Worm (Caenorhabditis elegans) whole organism, L4 larva: ENCODE measurements around the gene Y105C5B.1413.

Experiments
- D1046.2 ChIP-seq: fragments of 200-800 bp; sonication (Bioruptor generic); IDR thresholded peaks from 2 replicates; pipeline ENCODE4 v1.3.6; 2022; ENCODE audit warnings: missing genetic modification characterization, missing compliant biosample characterization
- R02D3.7 ChIP-seq: fragments of 150-350 bp; sonication (generic microtip); optimal IDR thresholded peaks from 3 replicates; lab custom pipeline; 2014; ENCODE audit warnings: missing biosample characterization, missing genetic modification characterization
- T20F7.1 ChIP-seq: fragments of 200-800 bp; sonication (Bioruptor generic); optimal IDR thresholded peaks from 2 replicates; lab custom pipeline; 2018; ENCODE audit warnings: mild to moderate bottlenecking, missing genetic modification characterization, missing compliant biosample characterization
- Y5F2A.4 ChIP-seq: fragments of 200-800 bp; sonication (Bioruptor generic); optimal IDR thresholded peaks from 2 replicates; lab custom pipeline; 2018; ENCODE audit warnings: mild to moderate bottlenecking, missing genetic modification characterization, missing compliant biosample characterization
- ZK337.2 ChIP-seq: fragments of 200-800 bp; sonication (Bioruptor generic); IDR thresholded peaks from 2 replicates; pipeline ENCODE4 v1.3.6; 2022; ENCODE audit warnings: missing genetic modification reagents, missing genetic modification characterization, missing compliant biosample characterization
- ZK546.5 ChIP-seq, 2 experiments: sonication (generic microtip); optimal IDR thresholded peaks; 2 replicates each; lab custom pipeline; 2017; ENCODE audit warnings: missing biosample characterization in 2 of 2, missing genetic modification characterization in 2 of 2
- aly-2 ChIP-seq: sonication (generic microtip); optimal IDR thresholded peaks from 2 replicates; lab custom pipeline; 2018; ENCODE audit warnings: missing biosample characterization, missing genetic modification characterization
- arid-1 ChIP-seq: fragments of 200-800 bp; sonication (Bioruptor generic); conservative IDR thresholded peaks from 2 replicates; pipeline ENCODE4 v1.3.6; 2022; ENCODE audit warnings: missing genetic modification reagents, missing genetic modification characterization, missing compliant biosample characterization
- attf-4 ChIP-seq: sonication (generic microtip); optimal IDR thresholded peaks from 3 replicates; lab custom pipeline; 2017; ENCODE audit warnings: missing biosample characterization, missing genetic modification characterization
- ceh-20 ChIP-seq: fragments of 200-800 bp; sonication (Bioruptor generic); IDR thresholded peaks from 2 replicates; pipeline ENCODE4 v1.3.6; 2022; ENCODE audit warnings: missing genetic modification reagents, missing genetic modification characterization, missing compliant biosample characterization
- ceh-62 ChIP-seq: sonication (generic microtip); optimal IDR thresholded peaks from 2 replicates; lab custom pipeline; 2017; ENCODE audit warnings: missing biosample characterization, missing genetic modification characterization
- cey-2 ChIP-seq: sonication (generic microtip); optimal IDR thresholded peaks from 3 replicates; lab custom pipeline; 2017; ENCODE audit warnings: missing genetic modification characterization, mild to moderate bottlenecking, missing compliant biosample characterization, antibody characterized with exemption, borderline replicate concordance; ENCODE audit not compliant: insufficient read depth
- daf-12 ChIP-seq: fragments of 150-350 bp; optimal IDR thresholded peaks from 2 replicates; lab custom pipeline; 2014; ENCODE audit warnings: missing biosample characterization, missing genetic modification reagents, missing genetic modification characterization
- daf-16 ChIP-seq, 3 experiments: sonication (generic microtip); optimal IDR thresholded peaks; 2 replicates each; lab custom pipeline; 2016 to 2017; ENCODE audit warnings: missing genetic modification characterization in 3 of 3, missing genetic modification reagents in 3 of 3, mild to moderate bottlenecking in 2 of 3, missing compliant biosample characterization in 2 of 3, missing biosample characterization in 1 of 3, moderate library complexity in 1 of 3
- duxl-1 ChIP-seq: sonication (generic microtip); optimal IDR thresholded peaks from 2 replicates; lab custom pipeline; 2016; ENCODE audit warnings: mild to moderate bottlenecking, missing genetic modification characterization, moderate library complexity, missing compliant biosample characterization; ENCODE audit not compliant: poor library complexity
- egl-27 ChIP-seq: sonication (generic microtip); optimal IDR thresholded peaks from 3 replicates; lab custom pipeline; 2017; ENCODE audit warnings: missing biosample characterization, missing genetic modification reagents, missing genetic modification characterization
- egl-43 ChIP-seq: fragments of 200-800 bp; sonication (Bioruptor generic); IDR thresholded peaks from 2 replicates; pipeline ENCODE4 v1.3.6; 2022; ENCODE audit warnings: missing genetic modification reagents, missing genetic modification characterization, missing compliant biosample characterization
- fkh-10 ChIP-seq: fragments of 150-350 bp; optimal IDR thresholded peaks from 2 replicates; lab custom pipeline; 2014; ENCODE audit warnings: missing biosample characterization, missing genetic modification reagents, missing genetic modification characterization
- fos-1 ChIP-seq: fragments of 150-350 bp; optimal IDR thresholded peaks from 2 replicates; lab custom pipeline; 2014; ENCODE audit warnings: missing biosample characterization, missing genetic modification characterization
- gei-8 ChIP-seq: fragments of 200-800 bp; sonication (Bioruptor generic); optimal IDR thresholded peaks from 2 replicates; lab custom pipeline; 2018; ENCODE audit warnings: mild to moderate bottlenecking, missing genetic modification characterization, missing compliant biosample characterization
- hif-1 ChIP-seq, 2 experiments: sonication (generic microtip); optimal IDR thresholded peaks; 2 replicates each; lab custom pipeline; 2016 to 2017; ENCODE audit warnings: missing compliant biosample characterization in 2 of 2, missing genetic modification characterization in 2 of 2, missing genetic modification reagents in 2 of 2, missing genotype in 2 of 2, mild to moderate bottlenecking in 1 of 2
- hlh-30 ChIP-seq: sonication (generic microtip); optimal IDR thresholded peaks from 2 replicates; lab custom pipeline; 2017; ENCODE audit warnings: antibody characterized with exemption, mild to moderate bottlenecking, missing genetic modification characterization, missing compliant biosample characterization; ENCODE audit not compliant: insufficient read depth
- hmg-1.1 ChIP-seq: fragments of 200-800 bp; sonication (Bioruptor generic); IDR thresholded peaks from 2 replicates; pipeline ENCODE4 v1.3.6; 2022; ENCODE audit warnings: missing genetic modification reagents, missing genetic modification characterization, missing compliant biosample characterization
- lim-7 ChIP-seq: fragments of 200-800 bp; sonication (Bioruptor generic); IDR thresholded peaks from 2 replicates; pipeline ENCODE4 v1.3.6; 2022; ENCODE audit warnings: missing genetic modification characterization, missing compliant biosample characterization
- lin-1 ChIP-seq: fragments of 200-800 bp; sonication (Bioruptor generic); IDR thresholded peaks from 2 replicates; pipeline ENCODE4 v1.3.6; 2022; ENCODE audit warnings: missing genetic modification reagents, missing genetic modification characterization, missing compliant biosample characterization
- lin-15B ChIP-seq: fragments of 150-350 bp; sonication (generic microtip); optimal IDR thresholded peaks from 3 replicates; lab custom pipeline; 2014; ENCODE audit warnings: missing biosample characterization, missing genetic modification characterization
- lin-38 ChIP-seq: fragments of 200-800 bp; sonication (Bioruptor generic); IDR thresholded peaks from 2 replicates; pipeline ENCODE4 v1.3.6; 2022; ENCODE audit warnings: missing genetic modification reagents, missing genetic modification characterization, missing compliant biosample characterization
- madf-9 ChIP-seq: fragments of 200-800 bp; sonication (Bioruptor generic); conservative IDR thresholded peaks from 2 replicates; pipeline ENCODE4 v1.3.6; 2022; ENCODE audit warnings: missing genetic modification reagents, missing genetic modification characterization, missing compliant biosample characterization
- mdl-1 ChIP-seq, 2 experiments: fragments of 150-350 bp in 1 of 2; sonication (generic microtip) in 1 of 2; optimal IDR thresholded peaks; 2 replicates each; lab custom pipeline; 2014 to 2017; ENCODE audit warnings: missing biosample characterization in 2 of 2, missing genetic modification characterization in 2 of 2
- mdt-29 ChIP-seq: fragments of 200-800 bp; sonication (Bioruptor generic); IDR thresholded peaks from 2 replicates; pipeline ENCODE4 v1.3.6; 2022; ENCODE audit warnings: missing genetic modification reagents, missing genetic modification characterization, missing compliant biosample characterization
- mes-2 ChIP-seq: sonication (generic microtip); optimal IDR thresholded peaks from 2 replicates; lab custom pipeline; 2016; ENCODE audit warnings: missing genotype, mild to moderate bottlenecking, missing genetic modification characterization, missing compliant biosample characterization; ENCODE audit not compliant: poor library complexity, severe bottlenecking
- mxl-2 ChIP-seq: fragments of 200-800 bp; sonication (Bioruptor generic); conservative IDR thresholded peaks from 2 replicates; pipeline ENCODE4 v1.3.6; 2022; ENCODE audit warnings: missing genetic modification reagents, missing genetic modification characterization, missing compliant biosample characterization
- nhr-102 ChIP-seq: sonication (generic microtip); optimal IDR thresholded peaks from 2 replicates; lab custom pipeline; 2016; ENCODE audit warnings: mild to moderate bottlenecking, missing genetic modification characterization, moderate library complexity, missing compliant biosample characterization
- nhr-48 ChIP-seq: sonication (generic microtip); optimal IDR thresholded peaks from 2 replicates; lab custom pipeline; 2016; ENCODE audit warnings: mild to moderate bottlenecking, missing genetic modification characterization, missing compliant biosample characterization
- nhr-6 ChIP-seq: fragments of 150-350 bp; optimal IDR thresholded peaks from 2 replicates; lab custom pipeline; 2014; ENCODE audit warnings: missing biosample characterization, missing genetic modification characterization
- nhr-77 ChIP-seq: fragments of 150-350 bp; optimal IDR thresholded peaks from 2 replicates; lab custom pipeline; 2014; ENCODE audit warnings: missing biosample characterization, missing genetic modification characterization
- pha-4 ChIP-seq, 2 experiments: fragments of 150-350 bp in 1 of 2; fragments of 200-800 bp in 1 of 2; sonication (Bioruptor generic) in 1 of 2; IDR thresholded peaks in 1 of 2; optimal IDR thresholded peaks in 1 of 2; 2 replicates each; pipeline versions ENCODE4 v1.3.6 to Lab custom; 2014 to 2022; ENCODE audit warnings: missing genetic modification characterization in 2 of 2, missing genetic modification reagents in 2 of 2, missing biosample characterization in 1 of 2, missing compliant biosample characterization in 1 of 2
- php-3 ChIP-seq: fragments of 200-800 bp; sonication (Bioruptor generic); IDR thresholded peaks from 2 replicates; pipeline ENCODE4 v1.3.6; 2022; ENCODE audit warnings: missing genetic modification reagents, missing genetic modification characterization, missing compliant biosample characterization
- skn-1 ChIP-seq: fragments of 150-350 bp; optimal IDR thresholded peaks from 2 replicates; lab custom pipeline; 2014; ENCODE audit warnings: missing biosample characterization, missing genetic modification characterization
- snpc-1.2 ChIP-seq: fragments of 200-800 bp; sonication (Bioruptor generic); IDR thresholded peaks from 2 replicates; pipeline ENCODE4 v1.3.6; 2022; ENCODE audit warnings: missing genetic modification reagents, missing genetic modification characterization, missing compliant biosample characterization
- spr-1 ChIP-seq: sonication (generic microtip); optimal IDR thresholded peaks from 2 replicates; lab custom pipeline; 2016; ENCODE audit warnings: mild to moderate bottlenecking, missing genetic modification characterization, missing compliant biosample characterization
- spr-3 ChIP-seq: fragments of 200-800 bp; sonication (Bioruptor generic); optimal IDR thresholded peaks from 2 replicates; lab custom pipeline; 2018; ENCODE audit warnings: mild to moderate bottlenecking, missing genetic modification characterization, missing compliant biosample characterization
- tag-97 ChIP-seq: fragments of 200-800 bp; sonication (Bioruptor generic); IDR thresholded peaks from 2 replicates; pipeline ENCODE4 v1.3.6; 2022; ENCODE audit warnings: missing genetic modification characterization, missing compliant biosample characterization
- tra-1 ChIP-seq: fragments of 200-800 bp; sonication (Bioruptor generic); IDR thresholded peaks from 2 replicates; pipeline ENCODE4 v1.3.6; 2022; ENCODE audit warnings: missing genetic modification reagents, missing genetic modification characterization, missing compliant biosample characterization
- unc-39 ChIP-seq: sonication (generic microtip); optimal IDR thresholded peaks from 2 replicates; lab custom pipeline; 2017; ENCODE audit warnings: missing biosample characterization, missing genetic modification characterization
- unc-62 ChIP-seq, 3 experiments: fragments of 150-350 bp in 1 of 3; sonication (generic microtip); optimal IDR thresholded peaks in 2 of 3; peaks in 1 of 3; 1 replicate in 1 of 3; 2 replicates in 2 of 3; lab custom pipeline; 2014 to 2017; ENCODE audit warnings: missing biosample characterization in 3 of 3, missing genetic modification characterization in 3 of 3, missing genetic modification reagents in 3 of 3, missing genotype in 1 of 3
- zfp-3 ChIP-seq: fragments of 200-800 bp; sonication (Bioruptor generic); conservative IDR thresholded peaks from 2 replicates; pipeline ENCODE4 v1.3.6; 2022; ENCODE audit warnings: missing genetic modification reagents, missing genetic modification characterization, missing compliant biosample characterization
- zip-11 ChIP-seq: fragments of 200-800 bp; sonication (Bioruptor generic); IDR thresholded peaks from 2 replicates; pipeline ENCODE4 v1.3.6; 2022; ENCODE audit warnings: missing genetic modification characterization, missing compliant biosample characterization
- ztf-11 ChIP-seq: fragments of 150-350 bp; optimal IDR thresholded peaks from 2 replicates; lab custom pipeline; 2014; ENCODE audit warnings: missing biosample characterization, missing genetic modification characterization

Gene Y105C5B.1413

ce11 chrIV:16171326-16171725 lies 13.1 kb downstream of the Y105C5B.1413 start:
- TF ChIP-seq egl-43 (no peak), ZK546.5 (tag; optimal IDR thresholded peaks at IDR 0.05; lab: Kevin White, UChicago) (no peak), ztf-11 (tag; lab: Kevin White, UChicago) (no peak), mes-2 (tag; lab: Kevin White, UChicago) (no peak), tra-1 (GFP tag; lab: Robert Waterston, UW) (no peak), daf-16 (GFP tag; optimal IDR thresholded peaks at IDR 0.05; lab: Kevin White, UChicago) (no peak), daf-16 (tag; optimal IDR thresholded peaks at IDR 0.05; lab: Kevin White, UChicago) (peak; percentile 47), mdt-29 (peak; percentile 19; the same call in 1 of the 2 replicates), unc-39 (tag; lab: Kevin White, UChicago) (no peak), skn-1 (tag; lab: Kevin White, UChicago) (no peak), zfp-3 (GFP tag; lab: Robert Waterston, UW) (peak; percentile 50; the same call in 1 of the 2 replicates), Y5F2A.4 (GFP tag; lab: Kevin White, UChicago) (no peak), cey-2 (tag; lab: Kevin White, UChicago) (no peak), lin-15B (no peak), fos-1 (no peak), spr-1 (no peak), madf-9 (GFP tag; lab: Robert Waterston, UW) (no peak), R02D3.7 (no peak), mdl-1 (tag; optimal IDR thresholded peaks at IDR 0.05; lab: Kevin White, UChicago) (no peak), ZK337.2 (GFP tag; lab: Robert Waterston, UW) (no peak), aly-2 (no peak), egl-27 (no peak), daf-12 (tag; lab: Kevin White, UChicago) (no peak), lin-38 (GFP tag; lab: Robert Waterston, UW) (no peak), hmg-1.1 (no peak), tag-97 (GFP tag; lab: Robert Waterston, UW) (no peak), nhr-6 (tag; lab: Kevin White, UChicago) (no peak), hlh-30 (tag; lab: Kevin White, UChicago) (peak; percentile 79), ceh-20 (GFP tag; lab: Robert Waterston, UW) (no peak), fkh-10 (GFP tag; lab: Kevin White, UChicago) (no peak), unc-62 (GFP tag; optimal IDR thresholded peaks at IDR 0.05 in 1 of 2; lab: Kevin White, UChicago) (no peak), unc-62 (tag; optimal IDR thresholded peaks at IDR 0.05; lab: Kevin White, UChicago) (no peak), hif-1 (tag; optimal IDR thresholded peaks at IDR 0.05; lab: Kevin White, UChicago) (no peak), D1046.2 (GFP tag; lab: Robert Waterston, UW) (no peak), duxl-1 (tag; lab: Kevin White, UChicago) (no peak), pha-4 (GFP tag; IDR thresholded peaks at IDR 0.05; lab: Robert Waterston, UW) (no peak), pha-4 (tag; optimal IDR thresholded peaks at IDR 0.05; lab: Kevin White, UChicago) (no peak), gei-8 (no peak), php-3 (0 out of 2 replicates have a peak, but pooled peaks have one; percentile 48), lin-1 (GFP tag; lab: Robert Waterston, UW) (no peak), ceh-62 (no peak), snpc-1.2 (GFP tag; lab: Robert Waterston, UW) (no peak), nhr-48 (no peak), arid-1 (no peak), zip-11 (GFP tag; lab: Robert Waterston, UW) (no peak), attf-4 (no peak), mxl-2 (peak; percentile 96), spr-3 (GFP tag; lab: Kevin White, UChicago) (no peak), lim-7 (GFP tag; lab: Robert Waterston, UW) (no peak), nhr-102 (no peak), T20F7.1 (GFP tag; lab: Kevin White, UChicago) (no peak), nhr-77 (tag; lab: Kevin White, UChicago) (no peak)
